Fruit fly (Drosophila melanogaster): Measurements from ENCODE around the gene CG14456.

DNA sequence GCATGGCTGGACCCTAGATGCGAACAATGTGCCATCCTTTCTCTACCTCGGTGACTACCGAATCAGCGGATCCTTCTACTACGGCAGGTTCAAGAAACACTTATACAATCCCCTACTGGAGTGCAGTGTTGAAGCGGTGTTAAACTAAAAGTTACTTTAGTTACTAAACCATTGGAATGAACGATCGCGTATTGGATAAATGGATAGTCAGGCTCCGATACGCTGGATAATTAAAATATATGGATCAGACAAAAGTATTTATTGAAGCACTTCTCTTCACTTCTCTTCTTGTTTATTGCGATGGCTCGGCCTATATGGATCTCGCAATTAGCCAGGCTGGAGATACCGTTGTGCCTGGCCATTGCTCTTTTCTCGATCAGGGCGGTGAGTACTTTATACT lies 38.6 kb upstream of the CG14456 start, which contains the start of gene CG33770:
- TF ChIP-seq CG7045 (GFP tag; optimal IDR thresholded peaks at IDR 0.05): no peak
- no peak for TF ChIP-seq cnc (optimal IDR thresholded peaks at IDR 0.05)
- TF ChIP-seq kay (GFP tag; ENCODE audit: borderline replicate concordance): no peak
- no peak for TF ChIP-seq ovo (GFP tag; optimal IDR thresholded peaks at IDR 0.05)
- TF ChIP-seq Crg-1 (GFP tag; optimal IDR thresholded peaks at IDR 0.05): no peak
- no peak for TF ChIP-seq cic (GFP tag; optimal IDR thresholded peaks at IDR 0.05)
- no peak for TF ChIP-seq Hr96 (GFP tag; optimal IDR thresholded peaks at IDR 0.05)
- TF ChIP-seq CG5204 (GFP tag; optimal IDR thresholded peaks at IDR 0.05): no peak
- TF ChIP-seq toe (GFP tag; optimal IDR thresholded peaks at IDR 0.05): no peak
- no peak for TF ChIP-seq tj (GFP tag; optimal IDR thresholded peaks at IDR 0.05)
